Worm (Caenorhabditis elegans) whole organism, young adult: ENCODE results near the gene Y73C8B.5.

Experiments
- B0035.1 ChIP-seq: sonication (generic microtip); optimal IDR thresholded peaks from 2 replicates; lab custom pipeline; 2016; ENCODE audit warnings: missing genetic modification characterization, mild to moderate bottlenecking, missing compliant biosample characterization, missing genotype, missing genetic modification reagents
- B0261.1 ChIP-seq: sonication (generic microtip); optimal IDR thresholded peaks from 2 replicates; lab custom pipeline; 2016; ENCODE audit warnings: mild to moderate bottlenecking, missing genetic modification characterization, moderate library complexity, missing compliant biosample characterization
- B0336.3 ChIP-seq: fragments of 200-800 bp; sonication (Bioruptor generic); IDR thresholded peaks from 2 replicates; pipeline ENCODE4 v1.3.6; 2022; ENCODE audit warnings: missing genetic modification characterization, missing compliant biosample characterization
- F10E7.11 ChIP-seq: sonication (generic microtip); optimal IDR thresholded peaks from 2 replicates; lab custom pipeline; 2017; ENCODE audit warnings: mild to moderate bottlenecking, missing genetic modification characterization, moderate library complexity, missing compliant biosample characterization
- F33H1.4 ChIP-seq: fragments of 200-800 bp; sonication (Bioruptor generic); IDR thresholded peaks from 2 replicates; pipeline ENCODE4 v1.3.6; 2022; ENCODE audit warnings: missing genetic modification reagents, missing genetic modification characterization, missing compliant biosample characterization
- F37B4.10 ChIP-seq: fragments of 200-800 bp; sonication (Bioruptor generic); IDR thresholded peaks from 2 replicates; pipeline ENCODE4 v1.3.6; 2022; ENCODE audit warnings: missing genetic modification characterization, missing compliant biosample characterization
- F49E8.2 ChIP-seq: sonication (generic microtip); optimal IDR thresholded peaks from 3 replicates; lab custom pipeline; 2017; ENCODE audit warnings: missing genetic modification characterization, mild to moderate bottlenecking, missing compliant biosample characterization, antibody characterized with exemption, moderate library complexity; ENCODE audit not compliant: insufficient read depth
- F52B5.7 ChIP-seq: sonication (generic microtip); optimal IDR thresholded peaks from 2 replicates; lab custom pipeline; 2016; ENCODE audit warnings: mild to moderate bottlenecking, missing genetic modification characterization, missing compliant biosample characterization
- F55B11.4 ChIP-seq: sonication (generic microtip); optimal IDR thresholded peaks from 2 replicates; lab custom pipeline; 2016; ENCODE audit warnings: missing compliant biosample characterization, missing genetic modification characterization, borderline replicate concordance; ENCODE audit not compliant: insufficient read depth
- K11D2.4 ChIP-seq: fragments of 200-800 bp; sonication (Bioruptor generic); IDR thresholded peaks from 2 replicates; pipeline ENCODE4 v1.3.6; 2022; ENCODE audit warnings: missing genetic modification reagents, missing genetic modification characterization, missing compliant biosample characterization
- T07F8.4 ChIP-seq: sonication (generic microtip); optimal IDR thresholded peaks from 2 replicates; lab custom pipeline; 2016; ENCODE audit warnings: mild to moderate bottlenecking, missing genetic modification characterization, moderate library complexity, missing compliant biosample characterization
- ama-1 ChIP-seq, 3 experiments: fragments of 150-350 bp in 1 of 3; sonication (generic microtip) in 2 of 3; optimal IDR thresholded peaks; 2 replicates each; lab custom pipeline; 2014 to 2018; ENCODE audit warnings: missing biosample characterization in 2 of 3, missing genetic modification characterization in 2 of 3, missing genetic modification reagents in 2 of 3
- attf-3 ChIP-seq: fragments of 200-800 bp; sonication (Bioruptor generic); conservative IDR thresholded peaks from 2 replicates; pipeline ENCODE4 v1.3.6; 2022; ENCODE audit warnings: missing genetic modification reagents, missing genetic modification characterization, missing compliant biosample characterization
- bed-2 ChIP-seq: fragments of 200-800 bp; sonication (Bioruptor generic); IDR thresholded peaks from 2 replicates; pipeline ENCODE4 v1.3.6; 2022; ENCODE audit warnings: missing genetic modification reagents, missing genetic modification characterization, missing compliant biosample characterization
- ccch-3 ChIP-seq: fragments of 200-800 bp; sonication (Bioruptor generic); optimal IDR thresholded peaks from 2 replicates; lab custom pipeline; 2018; ENCODE audit warnings: mild to moderate bottlenecking, missing genetic modification characterization, missing compliant biosample characterization
- cebp-1 ChIP-seq, 2 experiments: fragments of 200-800 bp in 1 of 2; sonication (Bioruptor generic) in 1 of 2; sonication (generic microtip) in 1 of 2; IDR thresholded peaks in 1 of 2; optimal IDR thresholded peaks in 1 of 2; 2 replicates each; pipeline versions ENCODE4 v1.3.6 to Lab custom; 2017 to 2022; ENCODE audit warnings: missing compliant biosample characterization in 2 of 2, missing genetic modification characterization in 2 of 2, mild to moderate bottlenecking in 1 of 2, missing genetic modification reagents in 1 of 2, moderate library complexity in 1 of 2
- ceh-79 ChIP-seq: sonication (generic microtip); optimal IDR thresholded peaks from 2 replicates; lab custom pipeline; 2017; ENCODE audit warnings: mild to moderate bottlenecking, missing genetic modification characterization, missing compliant biosample characterization
- egrh-3 ChIP-seq: fragments of 200-800 bp; sonication (Bioruptor generic); IDR thresholded peaks from 2 replicates; pipeline ENCODE4 v1.3.6; 2022; ENCODE audit warnings: missing genetic modification reagents, missing genetic modification characterization, missing compliant biosample characterization
- him-1 ChIP-seq: sonication (generic microtip); optimal IDR thresholded peaks from 2 replicates; lab custom pipeline; 2016; ENCODE audit warnings: missing genotype, missing genetic modification reagents, missing genetic modification characterization, missing compliant biosample characterization
- hlh-26 ChIP-seq: fragments of 200-800 bp; sonication (Bioruptor generic); conservative IDR thresholded peaks from 2 replicates; pipeline ENCODE4 v1.3.6; 2022; ENCODE audit warnings: missing genetic modification reagents, missing genetic modification characterization, missing compliant biosample characterization
- hmg-1.2 ChIP-seq: fragments of 200-800 bp; sonication (Bioruptor generic); IDR thresholded peaks from 2 replicates; pipeline ENCODE4 v1.3.6; 2022; ENCODE audit warnings: missing genetic modification reagents, missing genetic modification characterization, missing compliant biosample characterization
- let-607 ChIP-seq, 2 experiments: fragments of 200-800 bp in 1 of 2; sonication (Bioruptor generic) in 1 of 2; sonication (generic microtip) in 1 of 2; optimal IDR thresholded peaks; 2 replicates each; lab custom pipeline; 2016 to 2018; ENCODE audit warnings: mild to moderate bottlenecking in 2 of 2, missing compliant biosample characterization in 2 of 2, missing genetic modification characterization in 2 of 2, moderate library complexity in 2 of 2, missing genotype in 1 of 2
- lin-40 ChIP-seq: sonication (generic microtip); optimal IDR thresholded peaks from 2 replicates; lab custom pipeline; 2016; ENCODE audit warnings: missing genetic modification characterization, mild to moderate bottlenecking, missing compliant biosample characterization, missing genotype, missing genetic modification reagents
- lin-54 ChIP-seq: fragments of 200-800 bp; sonication (Bioruptor generic); optimal IDR thresholded peaks from 2 replicates; lab custom pipeline; 2018; ENCODE audit warnings: mild to moderate bottlenecking, missing genetic modification characterization, missing compliant biosample characterization
- lsl-1 ChIP-seq: fragments of 200-800 bp; sonication (Bioruptor generic); optimal IDR thresholded peaks from 2 replicates; lab custom pipeline; 2018; ENCODE audit warnings: mild to moderate bottlenecking, missing genetic modification characterization, moderate library complexity, missing compliant biosample characterization
- madf-10 ChIP-seq: sonication (generic microtip); optimal IDR thresholded peaks from 2 replicates; lab custom pipeline; 2016; ENCODE audit warnings: mild to moderate bottlenecking, missing genetic modification characterization, missing compliant biosample characterization
- madf-3 ChIP-seq: fragments of 200-800 bp; sonication (Bioruptor generic); IDR thresholded peaks from 2 replicates; pipeline ENCODE4 v1.3.6; 2022; ENCODE audit warnings: missing genetic modification reagents, missing genetic modification characterization, missing compliant biosample characterization
- madf-6 ChIP-seq: fragments of 200-800 bp; sonication (Bioruptor generic); IDR thresholded peaks from 2 replicates; pipeline ENCODE4 v1.3.6; 2022; ENCODE audit warnings: missing genetic modification reagents, missing genetic modification characterization, missing compliant biosample characterization
- mcd-1 ChIP-seq: fragments of 200-800 bp; sonication (Bioruptor generic); IDR thresholded peaks from 2 replicates; pipeline ENCODE4 v1.3.6; 2022; ENCODE audit warnings: missing genetic modification reagents, missing genetic modification characterization, missing compliant biosample characterization
- mxl-1 ChIP-seq: sonication (generic microtip); optimal IDR thresholded peaks from 2 replicates; lab custom pipeline; 2016; ENCODE audit warnings: missing genetic modification characterization, missing compliant biosample characterization
- nfya-1 ChIP-seq: sonication (generic microtip); optimal IDR thresholded peaks from 2 replicates; lab custom pipeline; 2017; ENCODE audit warnings: antibody characterized with exemption, missing compliant biosample characterization, missing genetic modification characterization, borderline replicate concordance; ENCODE audit not compliant: insufficient read depth
- nhr-120 ChIP-seq: fragments of 200-800 bp; sonication (Bioruptor generic); IDR thresholded peaks from 2 replicates; pipeline ENCODE4 v1.3.6; 2022; ENCODE audit warnings: missing genetic modification characterization, missing compliant biosample characterization
- repo-1 ChIP-seq: sonication (generic microtip); optimal IDR thresholded peaks from 2 replicates; lab custom pipeline; 2017; ENCODE audit warnings: mild to moderate bottlenecking, missing genetic modification characterization, missing compliant biosample characterization
- rpc-1 ChIP-seq, 2 experiments: fragments of 150-350 bp in 1 of 2; sonication (generic microtip) in 1 of 2; optimal IDR thresholded peaks; 2 replicates each; lab custom pipeline; 2014 to 2018; ENCODE audit warnings: missing biosample characterization in 1 of 2, missing genetic modification characterization in 1 of 2, missing genetic modification reagents in 1 of 2, missing genotype in 1 of 2
- snpc-4 ChIP-seq, 5 experiments: fragments of 150-350 bp in 1 of 5; sonication (generic microtip) in 4 of 5; optimal IDR thresholded peaks; 2 replicates each; lab custom pipeline; 2014 to 2018; ENCODE audit warnings: missing genetic modification characterization in 5 of 5, missing biosample characterization in 3 of 5, antibody characterized with exemption in 2 of 5, mild to moderate bottlenecking in 2 of 5, missing compliant biosample characterization in 2 of 5, missing genotype in 2 of 5, moderate library complexity in 2 of 5, missing genetic modification reagents in 1 of 5
- sptf-2 ChIP-seq: fragments of 200-800 bp; sonication (Bioruptor generic); optimal IDR thresholded peaks from 2 replicates; lab custom pipeline; 2018; ENCODE audit warnings: mild to moderate bottlenecking, missing genetic modification characterization, missing compliant biosample characterization
- xnd-1 ChIP-seq: sonication (generic microtip); optimal IDR thresholded peaks from 2 replicates; lab custom pipeline; 2016; ENCODE audit warnings: missing genotype, missing genetic modification reagents, missing genetic modification characterization, missing compliant biosample characterization
- zfh-2 ChIP-seq: fragments of 200-800 bp; sonication (Bioruptor generic); conservative IDR thresholded peaks from 2 replicates; pipeline ENCODE4 v1.3.6; 2022; ENCODE audit warnings: missing genetic modification reagents, missing genetic modification characterization, missing compliant biosample characterization

The Y73C8B.5 gene

ce11 chrV:3204433-3204832 lies 7.4 kb downstream of the Y73C8B.5 start (continued):
- TF ChIP-seq B0261.1 (tag; lab: Kevin White, UChicago) (no peak), mcd-1 (peak; percentile 47; the same call in 1 of the 2 replicates), ama-1 (optimal IDR thresholded peaks at IDR 0.05; lab: Kevin White, UChicago) (no peak), ama-1 (GFP tag; optimal IDR thresholded peaks at IDR 0.05; lab: Kevin White, UChicago) (no peak), madf-10 (tag; lab: Kevin White, UChicago) (no peak), him-1 (tag; lab: Kevin White, UChicago) (no peak), B0336.3 (GFP tag; lab: Robert Waterston, UW) (no peak), lsl-1 (GFP tag; lab: Kevin White, UChicago) (peak; percentile 98), hmg-1.2 (GFP tag; lab: Robert Waterston, UW) (0 out of 2 replicates have a peak, but pooled peaks have one; percentile 12), F10E7.11 (no peak), madf-6 (peak; percentile 97), madf-3 (GFP tag; lab: Robert Waterston, UW) (no peak), snpc-4 (GFP tag; optimal IDR thresholded peaks at IDR 0.05; lab: Kevin White, UChicago) (no peak), snpc-4 (tag; optimal IDR thresholded peaks at IDR 0.05; lab: Kevin White, UChicago) (peak in 1 of 4 experiments; percentile 54), lin-54 (GFP tag; lab: Kevin White, UChicago) (peak; percentile 52)

- TF ChIP-seq hmg-1.2 (GFP tag; lab: Robert Waterston, UW) (0 out of 2 replicates have a peak, but pooled peaks have one; percentile 9), ccch-3 (GFP tag; lab: Kevin White, UChicago) (no peak)
These were observed 11.9 kb downstream of the Y73C8B.5 start for ce11 chrV:3208940-3209339.

ce11 chrV:3210147-3210546 lies 13.1 kb downstream of the Y73C8B.5 start, which contains the start of gene apx-1:
TSS of gene apx-1 (plus strand) at chrV:3210196.
- no peak for TF ChIP-seq rpc-1 (optimal IDR thresholded peaks at IDR 0.05; lab: Kevin White, UChicago)
- no peak for TF ChIP-seq rpc-1 (tag; optimal IDR thresholded peaks at IDR 0.05; lab: Kevin White, UChicago)
- no peak for TF ChIP-seq K11D2.4 (GFP tag; lab: Robert Waterston, UW)
- no peak for TF ChIP-seq F37B4.10 (GFP tag; lab: Robert Waterston, UW)
- peak; percentile 10; the same call in 1 of the 2 replicates for TF ChIP-seq egrh-3 (GFP tag; lab: Robert Waterston, UW)
- no peak for TF ChIP-seq madf-6
- TF ChIP-seq zfh-2, result peak; percentile 72
- no peak for TF ChIP-seq F55B11.4 (tag; lab: Kevin White, UChicago)

ce11 chrV:3218604-3219003 lies 21.5 kb downstream of the Y73C8B.5 start:
- no peak for TF ChIP-seq lin-54 (GFP tag; lab: Kevin White, UChicago)
- TF ChIP-seq F49E8.2 (tag; lab: Kevin White, UChicago), result no peak
- TF ChIP-seq F33H1.4, result no peak
- no peak for TF ChIP-seq hlh-26 (GFP tag; lab: Robert Waterston, UW)
- TF ChIP-seq nhr-120 (GFP tag; lab: Robert Waterston, UW), result no peak
- TF ChIP-seq, all 124 proteins: peak for 0

ce11 chrV:3227373-3227772 lies 30.3 kb downstream of the Y73C8B.5 start, which contains the start of gene K08D9.2:
TSS of gene K08D9.2 (plus strand) at chrV:3227673.
- TF ChIP-seq attf-3 (GFP tag; lab: Robert Waterston, UW), result no peak
- no peak for TF ChIP-seq cebp-1 (GFP tag; IDR thresholded peaks at IDR 0.05; lab: Robert Waterston, UW)
- TF ChIP-seq cebp-1 (tag; optimal IDR thresholded peaks at IDR 0.05; lab: Kevin White, UChicago), result no peak
- TF ChIP-seq sptf-2 (GFP tag; lab: Kevin White, UChicago), result no peak
- TF ChIP-seq nfya-1 (tag; lab: Kevin White, UChicago), result no peak
- no peak for TF ChIP-seq let-607 (tag; optimal IDR thresholded peaks at IDR 0.05; lab: Kevin White, UChicago)
- TF ChIP-seq mxl-1 (tag; lab: Kevin White, UChicago), result no peak
- no peak for TF ChIP-seq xnd-1
- no peak for TF ChIP-seq lin-40
- no peak for TF ChIP-seq ceh-79 (tag; lab: Kevin White, UChicago)
- TF ChIP-seq F52B5.7, result no peak
- TF ChIP-seq hlh-26 (GFP tag; lab: Robert Waterston, UW), result no peak
- TF ChIP-seq madf-3 (GFP tag; lab: Robert Waterston, UW), result no peak
- no peak for TF ChIP-seq repo-1
- TF ChIP-seq T07F8.4 (tag; lab: Kevin White, UChicago), result no peak
- no peak for TF ChIP-seq nhr-120 (GFP tag; lab: Robert Waterston, UW)
- no peak for TF ChIP-seq rpc-1 (optimal IDR thresholded peaks at IDR 0.05; lab: Kevin White, UChicago)
- no peak for TF ChIP-seq rpc-1 (tag; optimal IDR thresholded peaks at IDR 0.05; lab: Kevin White, UChicago)
- TF ChIP-seq bed-2 (GFP tag; lab: Robert Waterston, UW), result no peak
- TF ChIP-seq B0035.1 (tag; lab: Kevin White, UChicago), result no peak
